Worm (Caenorhabditis elegans) whole organism, late embryonic: Measurements from ENCODE around the gene Y69A2AR.47.

Experiments used
- F13H6.1 ChIP-seq: sonication (generic microtip); optimal IDR thresholded peaks from 2 replicates; lab custom pipeline; 2016; ENCODE audit warnings: missing genetic modification characterization, missing compliant biosample characterization
- ceh-18 ChIP-seq: sonication (generic microtip); optimal IDR thresholded peaks from 2 replicates; lab custom pipeline; 2016; ENCODE audit warnings: missing genetic modification characterization, missing compliant biosample characterization
- ceh-45 ChIP-seq: fragments of 200-800 bp; sonication (Bioruptor generic); IDR thresholded peaks from 2 replicates; pipeline ENCODE4 v1.3.6; 2022; ENCODE audit warnings: missing genetic modification reagents, missing genetic modification characterization, missing compliant biosample characterization
- elt-2 ChIP-seq: sonication (generic microtip); optimal IDR thresholded peaks from 2 replicates; lab custom pipeline; 2016; ENCODE audit warnings: missing genetic modification reagents, missing genetic modification characterization, missing compliant biosample characterization
- hlh-30 ChIP-seq: sonication (generic microtip); optimal IDR thresholded peaks from 2 replicates; lab custom pipeline; 2017; ENCODE audit warnings: antibody characterized with exemption, missing genetic modification characterization, missing compliant biosample characterization; ENCODE audit not compliant: insufficient read depth
- nhr-11 ChIP-seq: fragments of 150-350 bp; optimal IDR thresholded peaks from 2 replicates; lab custom pipeline; 2014; ENCODE audit warnings: missing biosample characterization, missing genetic modification characterization
- pag-3 ChIP-seq: sonication (generic microtip); optimal IDR thresholded peaks from 2 replicates; lab custom pipeline; 2016; ENCODE audit warnings: missing compliant biosample characterization, missing genetic modification characterization, borderline replicate concordance
- pat-9 ChIP-seq: fragments of 200-800 bp; sonication (Bioruptor generic); optimal IDR thresholded peaks from 2 replicates; lab custom pipeline; 2018; ENCODE audit warnings: mild to moderate bottlenecking, missing genetic modification characterization, moderate library complexity, missing compliant biosample characterization
- pha-4 ChIP-seq: fragments of 150-350 bp; optimal IDR thresholded peaks from 2 replicates; lab custom pipeline; 2018; ENCODE audit warnings: missing biosample characterization, missing genetic modification reagents, missing genetic modification characterization
- syd-9 ChIP-seq: sonication (generic microtip); optimal IDR thresholded peaks from 2 replicates; lab custom pipeline; 2016; ENCODE audit warnings: mild to moderate bottlenecking, missing genetic modification characterization, moderate library complexity, missing compliant biosample characterization
- zip-5 ChIP-seq: sonication (generic microtip); optimal IDR thresholded peaks from 2 replicates; lab custom pipeline; 2016; ENCODE audit warnings: missing genetic modification characterization, missing compliant biosample characterization

DNA sequence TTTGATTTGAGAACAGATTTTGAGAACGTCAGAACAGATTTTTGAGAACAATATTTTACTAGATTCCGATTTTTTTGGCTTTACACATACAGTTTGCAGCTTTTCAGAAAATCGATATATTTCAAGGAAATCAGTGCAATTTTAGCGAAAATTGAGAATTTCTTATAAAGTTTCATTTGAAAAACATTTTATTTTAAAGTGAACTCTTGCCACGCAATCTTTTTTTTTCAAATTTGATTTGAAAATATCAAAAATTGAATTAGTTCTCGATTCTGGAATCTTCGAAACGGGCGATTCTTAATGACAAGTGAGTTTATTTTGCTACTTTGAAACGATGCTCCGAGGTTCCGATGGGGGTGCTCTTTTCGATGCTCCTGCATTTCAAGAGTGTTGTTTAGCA, 25.4 kb upstream of the Y69A2AR.47 start, which contains the start of gene Y69A2AR.51:
- TF ChIP-seq pha-4 = no peak
- no peak for TF ChIP-seq zip-5
- TF ChIP-seq pat-9 = no peak
- no peak for TF ChIP-seq F13H6.1 (tag; lab: Kevin White, UChicago)
- TF ChIP-seq ceh-18 = no peak
- no peak for TF ChIP-seq pag-3 (tag; lab: Kevin White, UChicago)
- no peak for TF ChIP-seq ceh-45 (GFP tag; lab: Robert Waterston, UW)
- no peak for TF ChIP-seq nhr-11 (tag; lab: Kevin White, UChicago)
- no peak for TF ChIP-seq hlh-30 (tag; lab: Kevin White, UChicago)
- TF ChIP-seq elt-2 (tag; lab: Kevin White, UChicago) = no peak
- TF ChIP-seq syd-9 = no peak
